Fruit fly (Drosophila melanogaster) whole organism, prepupa: ENCODE data around the gene CG32379.

ENCODE experiments used
- Blimp-1 ChIP-seq: fragments of 200-800 bp; sonication (Bioruptor generic); optimal IDR thresholded peaks from 3 replicates; lab custom pipeline; 2017; ENCODE audit warnings: missing biosample characterization, missing genetic modification characterization, mild to moderate bottlenecking, moderate library complexity, missing genetic modification reagents
- CG10631 ChIP-seq: fragments of 200-800 bp; sonication (Bioruptor generic); optimal IDR thresholded peaks from 2 replicates; lab custom pipeline; 2016; ENCODE audit warnings: missing biosample characterization, missing genetic modification characterization
- CG10669 ChIP-seq: fragments of 200-800 bp; sonication (Bioruptor generic); optimal IDR thresholded peaks from 3 replicates; lab custom pipeline; 2018; ENCODE audit warnings: missing biosample characterization, mild to moderate bottlenecking, missing genetic modification characterization, moderate library complexity
- CG11294 ChIP-seq: fragments of 200-800 bp; sonication (Bioruptor generic); IDR thresholded peaks from 2 replicates; pipeline ENCODE4 v1.3.6; 2022; ENCODE audit warnings: missing biosample characterization, missing genetic modification characterization
- CG11762 ChIP-seq: fragments of 200-800 bp; sonication (Bioruptor generic); optimal IDR thresholded peaks from 3 replicates; lab custom pipeline; 2016; ENCODE audit warnings: missing biosample characterization, missing genetic modification characterization; ENCODE audit not compliant: insufficient read depth
- CG11902 ChIP-seq: fragments of 200-800 bp; sonication (Bioruptor generic); optimal IDR thresholded peaks from 3 replicates; lab custom pipeline; 2016; ENCODE audit warnings: missing biosample characterization, missing genetic modification characterization
- CG15336 ChIP-seq: fragments of 200-800 bp; sonication (Bioruptor generic); IDR thresholded peaks from 2 replicates; pipeline ENCODE4 v1.3.6; 2022; ENCODE audit warnings: missing biosample characterization, missing genetic modification characterization
- CG1621 ChIP-seq: fragments of 200-800 bp; sonication (Bioruptor generic); optimal IDR thresholded peaks from 3 replicates; lab custom pipeline; 2018; ENCODE audit warnings: missing biosample characterization, mild to moderate bottlenecking, missing genetic modification characterization
- CG16779 ChIP-seq: fragments of 200-800 bp; sonication (Bioruptor generic); optimal IDR thresholded peaks from 3 replicates; lab custom pipeline; 2017; ENCODE audit warnings: missing biosample characterization, mild to moderate bottlenecking, missing genetic modification characterization
- CG31627 ChIP-seq: fragments of 200-800 bp; sonication (Bioruptor generic); optimal IDR thresholded peaks from 3 replicates; lab custom pipeline; 2016; ENCODE audit warnings: missing biosample characterization, missing genetic modification characterization
- CG32006 ChIP-seq: fragments of 200-800 bp; sonication (Bioruptor generic); optimal IDR thresholded peaks from 3 replicates; lab custom pipeline; 2017; ENCODE audit warnings: missing biosample characterization, mild to moderate bottlenecking, missing genetic modification characterization
- CG34406 ChIP-seq: fragments of 200-800 bp; sonication (Bioruptor generic); optimal IDR thresholded peaks from 3 replicates; lab custom pipeline; 2016; ENCODE audit warnings: missing biosample characterization, missing genetic modification characterization
- CG4318 ChIP-seq: fragments of 200-800 bp; sonication (Bioruptor generic); optimal IDR thresholded peaks from 3 replicates; lab custom pipeline; 2017; ENCODE audit warnings: missing biosample characterization, mild to moderate bottlenecking, missing genetic modification characterization
- CG6276 ChIP-seq: fragments of 200-800 bp; sonication (Bioruptor generic); optimal IDR thresholded peaks from 2 replicates; lab custom pipeline; 2017; ENCODE audit warnings: missing biosample characterization, mild to moderate bottlenecking, missing genetic modification characterization
- CG6792 ChIP-seq: fragments of 200-800 bp; sonication (Bioruptor generic); optimal IDR thresholded peaks from 3 replicates; lab custom pipeline; 2016; ENCODE audit warnings: missing biosample characterization, missing genetic modification characterization
- CG6808 ChIP-seq: fragments of 200-800 bp; sonication (Bioruptor generic); optimal IDR thresholded peaks from 3 replicates; lab custom pipeline; 2017; ENCODE audit warnings: missing biosample characterization, missing genetic modification characterization, mild to moderate bottlenecking, moderate library complexity, missing genetic modification reagents
- CG6854 ChIP-seq: fragments of 200-800 bp; sonication (Bioruptor generic); optimal IDR thresholded peaks from 2 replicates; lab custom pipeline; 2017; ENCODE audit warnings: missing biosample characterization, mild to moderate bottlenecking, missing genetic modification characterization
- CG7368 ChIP-seq: fragments of 200-800 bp; sonication (Bioruptor generic); optimal IDR thresholded peaks from 3 replicates; lab custom pipeline; 2016; ENCODE audit warnings: missing biosample characterization, missing genetic modification characterization
- CG8119 ChIP-seq: fragments of 200-800 bp; sonication (Bioruptor generic); IDR thresholded peaks from 3 replicates; pipeline ENCODE4 v1.3.6; 2022; ENCODE audit warnings: missing biosample characterization, missing genetic modification characterization
- CG8319 ChIP-seq: fragments of 200-800 bp; sonication (Bioruptor generic); optimal IDR thresholded peaks from 3 replicates; lab custom pipeline; 2016; ENCODE audit warnings: missing biosample characterization, missing genetic modification characterization
- CG8632 ChIP-seq: fragments of 200-800 bp; sonication (Bioruptor generic); optimal IDR thresholded peaks from 3 replicates; lab custom pipeline; 2016; ENCODE audit warnings: missing biosample characterization, missing genetic modification characterization
- CG9139 ChIP-seq: fragments of 200-800 bp; sonication (Bioruptor generic); optimal IDR thresholded peaks from 3 replicates; lab custom pipeline; 2017; ENCODE audit warnings: missing biosample characterization, mild to moderate bottlenecking, missing genetic modification characterization
- Eip75B ChIP-seq: fragments of 200-800 bp; sonication (Bioruptor generic); optimal IDR thresholded peaks from 3 replicates; lab custom pipeline; 2016; ENCODE audit warnings: missing biosample characterization, missing genetic modification characterization
- Eip78C ChIP-seq: fragments of 200-800 bp; sonication (Bioruptor generic); peaks from one replicate; lab custom pipeline; 2016; ENCODE audit warnings: missing biosample characterization, missing genetic modification characterization
- Ets21C ChIP-seq: fragments of 200-800 bp; sonication (Bioruptor generic); optimal IDR thresholded peaks from 3 replicates; lab custom pipeline; 2016; ENCODE audit warnings: missing biosample characterization, missing genetic modification characterization
- Ets96B ChIP-seq: fragments of 200-800 bp; optimal IDR thresholded peaks from 2 replicates; lab custom pipeline; 2019; ENCODE audit warnings: missing biosample characterization, mild to moderate bottlenecking, missing genetic modification characterization, moderate library complexity
- Gug ChIP-seq: fragments of 200-800 bp; sonication (Bioruptor generic); IDR thresholded peaks from 2 replicates; pipeline ENCODE4 v1.3.6; 2022; ENCODE audit warnings: missing biosample characterization, missing genetic modification characterization
- Hr38 ChIP-seq: sonication (Bioruptor generic); optimal IDR thresholded peaks from 2 replicates; lab custom pipeline; 2016; ENCODE audit warnings: missing biosample characterization, missing genetic modification characterization
- Hr39 ChIP-seq: fragments of 200-800 bp; sonication (Bioruptor generic); optimal IDR thresholded peaks from 2 replicates; lab custom pipeline; 2016; ENCODE audit warnings: missing biosample characterization, missing genetic modification characterization
- Hr4 ChIP-seq: fragments of 200-800 bp; sonication (Bioruptor generic); optimal IDR thresholded peaks from 3 replicates; lab custom pipeline; 2016; ENCODE audit warnings: missing biosample characterization, missing genetic modification characterization
- Lpt ChIP-seq: fragments of 200-800 bp; sonication (Bioruptor generic); optimal IDR thresholded peaks from 3 replicates; lab custom pipeline; 2016; ENCODE audit warnings: missing biosample characterization, missing genetic modification characterization
- OdsH ChIP-seq: fragments of 200-800 bp; sonication (Bioruptor generic); optimal IDR thresholded peaks from 3 replicates; lab custom pipeline; 2016; ENCODE audit warnings: missing biosample characterization, missing genetic modification characterization
- Smox ChIP-seq: fragments of 200-800 bp; sonication (Bioruptor generic); optimal IDR thresholded peaks from 3 replicates; lab custom pipeline; 2016; ENCODE audit warnings: missing biosample characterization, missing genetic modification characterization
- Sox14 ChIP-seq: fragments of 200-800 bp; sonication (Bioruptor generic); optimal IDR thresholded peaks from 3 replicates; lab custom pipeline; 2016; ENCODE audit warnings: missing biosample characterization, missing genetic modification characterization
- achi ChIP-seq: fragments of 200-800 bp; sonication (Bioruptor generic); optimal IDR thresholded peaks from 3 replicates; lab custom pipeline; 2016; ENCODE audit warnings: missing biosample characterization, missing genetic modification characterization
- acj6 ChIP-seq: fragments of 200-800 bp; sonication (Bioruptor generic); optimal IDR thresholded peaks from 3 replicates; lab custom pipeline; 2016; ENCODE audit warnings: missing biosample characterization, missing genetic modification characterization
- cyc ChIP-seq: fragments of 200-800 bp; sonication (Bioruptor generic); optimal IDR thresholded peaks from 3 replicates; lab custom pipeline; 2016; ENCODE audit warnings: missing biosample characterization, missing genetic modification characterization
- esn ChIP-seq: fragments of 200-800 bp; sonication (Bioruptor generic); optimal IDR thresholded peaks from 2 replicates; lab custom pipeline; 2016; ENCODE audit warnings: missing biosample characterization, mild to moderate bottlenecking, missing genetic modification characterization, moderate library complexity
- fd59A ChIP-seq: fragments of 200-800 bp; sonication (Bioruptor generic); optimal IDR thresholded peaks from 2 replicates; lab custom pipeline; 2017; ENCODE audit warnings: missing biosample characterization, mild to moderate bottlenecking, missing genetic modification characterization, missing genetic modification reagents
- fd85E ChIP-seq: fragments of 200-800 bp; sonication (Bioruptor generic); optimal IDR thresholded peaks from 3 replicates; lab custom pipeline; 2016; ENCODE audit warnings: missing biosample characterization, missing genetic modification characterization
- lz ChIP-seq: fragments of 200-800 bp; sonication (Bioruptor generic); optimal IDR thresholded peaks from 3 replicates; lab custom pipeline; 2016; ENCODE audit warnings: missing biosample characterization, missing genetic modification characterization
- net ChIP-seq: fragments of 200-800 bp; sonication (Bioruptor generic); optimal IDR thresholded peaks from 3 replicates; lab custom pipeline; 2016; ENCODE audit warnings: missing biosample characterization, missing genetic modification characterization
- pdm3 ChIP-seq: fragments of 200-800 bp; sonication (Bioruptor generic); optimal IDR thresholded peaks from 3 replicates; lab custom pipeline; 2016; ENCODE audit warnings: missing biosample characterization, missing genetic modification characterization
- salr ChIP-seq, 2 experiments: fragments of 200-800 bp; sonication (Bioruptor generic); optimal IDR thresholded peaks; 3 replicates each; lab custom pipeline; 2016 to 2018; ENCODE audit warnings: missing biosample characterization in 2 of 2, missing genetic modification characterization in 2 of 2, mild to moderate bottlenecking in 1 of 2
- spab ChIP-seq: fragments of 200-800 bp; sonication (Bioruptor generic); optimal IDR thresholded peaks from 2 replicates; lab custom pipeline; 2017; ENCODE audit warnings: missing biosample characterization, mild to moderate bottlenecking, missing genetic modification characterization, missing genetic modification reagents
- ss ChIP-seq, 2 experiments: fragments of 200-800 bp; sonication (Bioruptor generic); optimal IDR thresholded peaks; 2 replicates in 1 of 2; 3 replicates in 1 of 2; lab custom pipeline; 2017 to 2018; ENCODE audit warnings: mild to moderate bottlenecking in 2 of 2, missing biosample characterization in 2 of 2, missing genetic modification characterization in 2 of 2, moderate library complexity in 1 of 2
- topi ChIP-seq: fragments of 200-800 bp; sonication (Bioruptor generic); optimal IDR thresholded peaks from 3 replicates; lab custom pipeline; 2016; ENCODE audit warnings: missing biosample characterization, missing genetic modification characterization

CG32379 gene

dm6 chr3L:7360324-7360852 is 35.8 kb upstream of the CG32379 start, which contains the start of gene Sec63 (continued):
- TF ChIP-seq CG8632 (GFP tag; lab: Kevin White, UChicago) (peak; percentile 56), CG32006 (GFP tag; lab: Kevin White, UChicago) (peak; percentile 43), CG31627 (GFP tag; lab: Kevin White, UChicago) (peak; percentile 34), lz (no peak), CG11294 (GFP tag; lab: Robert Waterston, UW) (no peak), Ets21C (GFP tag; lab: Kevin White, UChicago) (no peak), CG10631 (GFP tag; lab: Kevin White, UChicago) (peak; percentile 38), CG6276 (GFP tag; lab: Kevin White, UChicago) (no peak), Ets96B (no peak), CG6854 (GFP tag; lab: Kevin White, UChicago) (no peak), CG11902 (GFP tag; lab: Kevin White, UChicago) (peak; percentile 2), CG8319 (GFP tag; lab: Kevin White, UChicago) (peak; percentile 96), CG7368 (GFP tag; lab: Kevin White, UChicago) (no peak), Lpt (GFP tag; lab: Kevin White, UChicago) (no peak), Smox (GFP tag; lab: Kevin White, UChicago) (no peak), Hr39 (peak; percentile 39)

dm6 chr3L:7361095-7361522 is 35.0 kb upstream of the CG32379 start:
- no peak for TF ChIP-seq Sox14 (GFP tag; lab: Kevin White, UChicago)
- no peak for TF ChIP-seq CG8632 (GFP tag; lab: Kevin White, UChicago)
- TF ChIP-seq CG6792 (GFP tag; lab: Kevin White, UChicago) = no peak
- no peak for TF ChIP-seq acj6
- no peak for TF ChIP-seq esn
- TF ChIP-seq CG31627 (GFP tag; lab: Kevin White, UChicago) = no peak
- TF ChIP-seq CG11762 (GFP tag; lab: Kevin White, UChicago) = no peak
- TF ChIP-seq fd85E (GFP tag; lab: Kevin White, UChicago) = no peak
- peak; percentile 19 for TF ChIP-seq Lpt (GFP tag; lab: Kevin White, UChicago)
- TF ChIP-seq CG4318 (GFP tag; lab: Kevin White, UChicago) = no peak
- no peak for TF ChIP-seq cyc (GFP tag; lab: Kevin White, UChicago)
- no peak for TF ChIP-seq salr (GFP tag; optimal IDR thresholded peaks at IDR 0.05; lab: Kevin White, UChicago)
- peak; percentile 21 for TF ChIP-seq CG10669 (GFP tag; lab: Kevin White, UChicago)
- TF ChIP-seq lz = no peak
- TF ChIP-seq CG15336 (GFP tag; lab: Robert Waterston, UW) = peak; percentile 68
- peak; percentile 23 for TF ChIP-seq topi (GFP tag; lab: Kevin White, UChicago)
- TF ChIP-seq Blimp-1 (GFP tag; lab: Kevin White, UChicago) = no peak
- TF ChIP-seq CG8319 (GFP tag; lab: Kevin White, UChicago) = peak; percentile 20
- TF ChIP-seq net (GFP tag; lab: Kevin White, UChicago) = peak; percentile 35
- TF ChIP-seq CG7368 (GFP tag; lab: Kevin White, UChicago) = peak; percentile 53
- no peak for TF ChIP-seq fd59A
- TF ChIP-seq CG6808 (GFP tag; lab: Kevin White, UChicago) = peak; percentile 82
- peak; percentile 39 for TF ChIP-seq CG6854 (GFP tag; lab: Kevin White, UChicago)
- no peak for TF ChIP-seq Hr38
- TF ChIP-seq CG11902 (GFP tag; lab: Kevin White, UChicago) = no peak
- TF ChIP-seq achi (GFP tag; lab: Kevin White, UChicago) = peak; percentile 5
- peak; percentile 51 for TF ChIP-seq CG9139 (GFP tag; lab: Kevin White, UChicago)
- no peak for TF ChIP-seq Eip75B (GFP tag; lab: Kevin White, UChicago)
- TF ChIP-seq CG16779 = peak; percentile 52
- TF ChIP-seq pdm3 = no peak
- no peak for TF ChIP-seq Smox (GFP tag; lab: Kevin White, UChicago)
- TF ChIP-seq Hr39 = no peak
- TF ChIP-seq Gug (GFP tag; lab: Robert Waterston, UW) = no peak
- TF ChIP-seq OdsH = no peak
- peak; percentile 60 for TF ChIP-seq Eip78C (GFP tag; lab: Kevin White, UChicago)
- TF ChIP-seq CG8119 (GFP tag; lab: Robert Waterston, UW) = peak; percentile 64; the same call in 2 of the 3 replicates
- TF ChIP-seq Ets96B = no peak
- TF ChIP-seq CG34406 (GFP tag; lab: Kevin White, UChicago) = peak; percentile 5
- peak; percentile 28 for TF ChIP-seq spab
- no peak for TF ChIP-seq CG1621 (tag; lab: Kevin White, UChicago)
- TF ChIP-seq ss (GFP tag; optimal IDR thresholded peaks at IDR 0.05; lab: Kevin White, UChicago) = peak; percentile 23 to 47
- TF ChIP-seq Hr4 = peak; percentile 50
- TF ChIP-seq CG6276 (GFP tag; lab: Kevin White, UChicago) = peak; percentile 62
- TF ChIP-seq CG10631 (GFP tag; lab: Kevin White, UChicago) = no peak
